Worm (Caenorhabditis elegans): Measurements from ENCODE around the gene R160.4.

- TF ChIP-seq nhr-129 (tag; optimal IDR thresholded peaks at IDR 0.05) = peak; percentile 97
- no peak for TF ChIP-seq nhr-12 (tag; optimal IDR thresholded peaks at IDR 0.05)
- no peak for TF ChIP-seq R02D3.7 (tag; optimal IDR thresholded peaks at IDR 0.05)
- TF ChIP-seq blmp-1 (tag; optimal IDR thresholded peaks at IDR 0.05; ENCODE audit: insufficient read depth) = peak; percentile 85
- TF ChIP-seq ama-1 (optimal IDR thresholded peaks at IDR 0.05) = no peak
- TF ChIP-seq nhr-25 (tag; optimal IDR thresholded peaks at IDR 0.05) = peak; percentile 93
- peak; percentile 82 for TF ChIP-seq unc-62 (GFP tag; optimal IDR thresholded peaks at IDR 0.05)
- peak; percentile 57 for TF ChIP-seq nhr-237 (tag; optimal IDR thresholded peaks at IDR 0.05)
- TF ChIP-seq egl-27 (tag; optimal IDR thresholded peaks at IDR 0.05) = peak; percentile 83
- no peak for TF ChIP-seq lin-39 (tag; optimal IDR thresholded peaks at IDR 0.05)
Observed at ce11 chrX:4388834-4389409, 20.2 kb upstream of the R160.4 start, which contains the start of gene dpy-23.
